Worm (Caenorhabditis elegans) whole organism, early embryonic: ENCODE results near the gene srlf-20.

Experiments used
- B0310.2 ChIP-seq: sonication (generic microtip); optimal IDR thresholded peaks from 2 replicates; lab custom pipeline; 2016; ENCODE audit warnings: mild to moderate bottlenecking, missing genetic modification characterization, missing compliant biosample characterization
- F13C5.2 ChIP-seq: sonication (generic microtip); optimal IDR thresholded peaks from 2 replicates; lab custom pipeline; 2017; ENCODE audit warnings: mild to moderate bottlenecking, missing genetic modification characterization, inconsistent platforms, missing compliant biosample characterization
- aly-1 ChIP-seq: sonication (generic microtip); optimal IDR thresholded peaks from 2 replicates; lab custom pipeline; 2016; ENCODE audit warnings: missing genetic modification characterization, missing compliant biosample characterization
- ama-1 ChIP-seq: fragments of 150-350 bp; optimal IDR thresholded peaks from 2 replicates; lab custom pipeline; 2014
- ceh-13 ChIP-seq: fragments of 200-800 bp; sonication (Bioruptor generic); optimal IDR thresholded peaks from 2 replicates; lab custom pipeline; 2018; ENCODE audit warnings: mild to moderate bottlenecking, missing genetic modification characterization, missing compliant biosample characterization
- ceh-36 ChIP-seq: sonication (generic microtip); optimal IDR thresholded peaks from 2 replicates; lab custom pipeline; 2016; ENCODE audit warnings: missing genetic modification characterization, inconsistent platforms, missing compliant biosample characterization
- ets-7 ChIP-seq: sonication (generic microtip); optimal IDR thresholded peaks from 2 replicates; lab custom pipeline; 2016; ENCODE audit warnings: missing genotype, missing genetic modification characterization, missing compliant biosample characterization
- flt-1 ChIP-seq: fragments of 200-800 bp; sonication (Bioruptor generic); IDR thresholded peaks from 2 replicates; pipeline ENCODE4 v1.3.6; 2022; ENCODE audit warnings: missing genetic modification characterization, missing compliant biosample characterization
- hmbx-1 ChIP-seq: sonication (generic microtip); optimal IDR thresholded peaks from 2 replicates; lab custom pipeline; 2016; ENCODE audit warnings: mild to moderate bottlenecking, missing genetic modification characterization, missing compliant biosample characterization
- hmg-4 ChIP-seq: fragments of 200-800 bp; sonication (Bioruptor generic); optimal IDR thresholded peaks from 2 replicates; lab custom pipeline; 2018; ENCODE audit warnings: mild to moderate bottlenecking, missing genetic modification characterization, missing compliant biosample characterization
- hnd-1 ChIP-seq: sonication (generic microtip); optimal IDR thresholded peaks from 2 replicates; lab custom pipeline; 2016; ENCODE audit warnings: missing genetic modification characterization, missing compliant biosample characterization
- pes-1 ChIP-seq: fragments of 200-800 bp; sonication (Bioruptor generic); IDR thresholded peaks from 2 replicates; pipeline ENCODE4 v1.3.6; 2022; ENCODE audit warnings: missing genetic modification reagents, missing genetic modification characterization, missing compliant biosample characterization
- scrt-1 ChIP-seq: fragments of 200-800 bp; sonication (Bioruptor generic); IDR thresholded peaks from 2 replicates; pipeline ENCODE4 v1.3.6; 2022; ENCODE audit warnings: missing genetic modification characterization, missing compliant biosample characterization
- sea-1 ChIP-seq: fragments of 200-800 bp; sonication (Bioruptor generic); conservative IDR thresholded peaks from 2 replicates; pipeline ENCODE4 v1.3.6; 2022; ENCODE audit warnings: missing genetic modification characterization, missing compliant biosample characterization
- tbx-11 ChIP-seq: fragments of 200-800 bp; sonication (Bioruptor generic); IDR thresholded peaks from 2 replicates; pipeline ENCODE4 v1.3.6; 2022; ENCODE audit warnings: missing genetic modification characterization, missing compliant biosample characterization
- tbx-37 ChIP-seq: fragments of 200-800 bp; sonication (Bioruptor generic); conservative IDR thresholded peaks from 2 replicates; pipeline ENCODE4 v1.3.6; 2022; ENCODE audit warnings: missing genetic modification reagents, missing genetic modification characterization, missing compliant biosample characterization
- tra-4 ChIP-seq: sonication (generic microtip); optimal IDR thresholded peaks from 2 replicates; lab custom pipeline; 2017; ENCODE audit warnings: missing genetic modification characterization, missing compliant biosample characterization

The srlf-20 gene

ce11 chrV:893437-894018, at the start of gene srlf-20, which contains the start of gene srlf-23:
Gene srlf-20 (plus strand): TSS chrV:893968.
Gene srlf-23 (minus strand): TSS chrV:893537.
- TF ChIP-seq sea-1 (GFP tag; lab: Robert Waterston, UW) = no peak
- no peak for TF ChIP-seq scrt-1
- TF ChIP-seq flt-1 (GFP tag; lab: Robert Waterston, UW) = no peak
- no peak for TF ChIP-seq tbx-37 (GFP tag; lab: Robert Waterston, UW)
- TF ChIP-seq ets-7 (tag; lab: Kevin White, UChicago) = no peak
- no peak for TF ChIP-seq ceh-36
- TF ChIP-seq hnd-1 (tag; lab: Kevin White, UChicago) = no peak
- no peak for TF ChIP-seq pes-1 (GFP tag; lab: Robert Waterston, UW)
- TF ChIP-seq B0310.2 (tag; lab: Kevin White, UChicago) = no peak
- TF ChIP-seq aly-1 (tag; lab: Kevin White, UChicago) = no peak
- no peak for TF ChIP-seq ama-1 (lab: Kevin White, UChicago)
- TF ChIP-seq hmbx-1 = no peak
- no peak for TF ChIP-seq F13C5.2 (tag; lab: Kevin White, UChicago)
- no peak for TF ChIP-seq tbx-11 (GFP tag; lab: Robert Waterston, UW)
- TF ChIP-seq tra-4 (tag; lab: Kevin White, UChicago) = no peak
- no peak for TF ChIP-seq hmg-4 (GFP tag; lab: Kevin White, UChicago)

DNA sequence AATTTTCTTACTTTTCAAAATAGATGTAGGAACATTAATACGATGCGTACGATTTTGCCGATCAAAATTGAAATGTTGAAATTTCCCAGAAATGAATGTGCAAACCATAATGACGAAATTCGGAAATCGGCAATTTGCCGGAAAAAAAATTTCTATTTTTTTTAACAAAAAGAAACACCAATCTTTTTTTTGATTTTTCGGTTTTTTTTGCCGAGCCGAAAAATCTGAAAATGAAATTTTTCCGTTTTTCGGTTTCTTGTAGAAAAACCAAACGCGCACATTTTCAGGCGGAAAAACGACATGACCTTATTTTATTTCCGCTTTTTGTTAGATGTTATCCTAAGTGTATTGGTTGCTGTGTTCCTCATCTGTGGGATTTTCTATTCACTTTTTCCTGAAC, 46.2 kb upstream of the srlf-20 start, which contains the start of gene srbc-13:
Gene srbc-13 (plus strand): TSS at position 301 of the 400 bp plus-strand sequence.
- TF ChIP-seq tbx-37 (GFP tag; lab: Robert Waterston, UW) (no peak), scrt-1 (no peak), ets-7 (tag; lab: Kevin White, UChicago) (no peak), flt-1 (GFP tag; lab: Robert Waterston, UW) (no peak), B0310.2 (tag; lab: Kevin White, UChicago) (no peak), sea-1 (GFP tag; lab: Robert Waterston, UW) (no peak), aly-1 (tag; lab: Kevin White, UChicago) (no peak), tbx-11 (GFP tag; lab: Robert Waterston, UW) (no peak), hmg-4 (GFP tag; lab: Kevin White, UChicago) (no peak), ceh-13 (no peak), hmbx-1 (no peak), F13C5.2 (tag; lab: Kevin White, UChicago) (no peak), pes-1 (GFP tag; lab: Robert Waterston, UW) (no peak), ceh-36 (no peak), tra-4 (tag; lab: Kevin White, UChicago) (no peak), hnd-1 (tag; lab: Kevin White, UChicago) (no peak), ama-1 (lab: Kevin White, UChicago) (no peak)

DNA sequence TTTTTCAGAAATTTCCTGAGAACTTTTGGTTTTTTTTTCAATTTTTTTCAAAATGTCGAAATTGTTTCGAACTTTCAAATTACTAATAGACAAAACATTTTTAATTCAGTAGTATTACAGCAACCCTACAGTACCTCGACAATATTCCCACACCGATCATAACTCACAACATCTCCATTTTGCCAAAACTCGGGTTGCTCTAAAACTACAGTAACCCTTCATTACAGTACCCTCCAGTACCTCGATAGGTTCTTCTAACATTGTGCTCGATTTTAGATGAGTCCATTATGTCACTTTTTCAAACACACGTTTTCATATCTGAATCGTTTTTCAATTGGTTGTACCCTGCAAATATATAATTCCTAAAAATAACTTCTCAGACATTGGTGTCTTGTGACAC, 44.7 kb upstream of the srlf-20 start:
- no peak for TF ChIP-seq hmbx-1
- no peak for TF ChIP-seq hmg-4 (GFP tag; lab: Kevin White, UChicago)
- no peak for TF ChIP-seq ceh-13
- TF ChIP-seq scrt-1 = no peak
- no peak for TF ChIP-seq ets-7 (tag; lab: Kevin White, UChicago)
- no peak for TF ChIP-seq ceh-36
- TF ChIP-seq F13C5.2 (tag; lab: Kevin White, UChicago) = no peak

ce11 chrV:849512-849911, 44.3 kb upstream of the srlf-20 start, which contains the start of gene srbc-12:
Gene srbc-12 (plus strand): TSS chrV:849812.
- TF ChIP-seq F13C5.2 (tag; lab: Kevin White, UChicago) (no peak), sea-1 (GFP tag; lab: Robert Waterston, UW) (no peak), pes-1 (GFP tag; lab: Robert Waterston, UW) (no peak), ets-7 (tag; lab: Kevin White, UChicago) (no peak), hnd-1 (tag; lab: Kevin White, UChicago) (no peak), ceh-13 (no peak), flt-1 (GFP tag; lab: Robert Waterston, UW) (no peak), ceh-36 (no peak), ama-1 (lab: Kevin White, UChicago) (no peak), tbx-37 (GFP tag; lab: Robert Waterston, UW) (no peak), tra-4 (tag; lab: Kevin White, UChicago) (no peak), scrt-1 (no peak), hmbx-1 (no peak)

ce11 chrV:852184-852583, 41.6 kb upstream of the srlf-20 start, which contains the start of gene K09C6.3:
Gene K09C6.3 (plus strand): TSS chrV:852484.
- TF ChIP-seq hmbx-1 = no peak
- TF ChIP-seq ceh-36 = no peak
- no peak for TF ChIP-seq hmg-4 (GFP tag; lab: Kevin White, UChicago)
- no peak for TF ChIP-seq sea-1 (GFP tag; lab: Robert Waterston, UW)
- no peak for TF ChIP-seq tbx-11 (GFP tag; lab: Robert Waterston, UW)
- no peak for TF ChIP-seq flt-1 (GFP tag; lab: Robert Waterston, UW)
- no peak for TF ChIP-seq ets-7 (tag; lab: Kevin White, UChicago)
- no peak for TF ChIP-seq aly-1 (tag; lab: Kevin White, UChicago)
- no peak for TF ChIP-seq tbx-37 (GFP tag; lab: Robert Waterston, UW)
- no peak for TF ChIP-seq B0310.2 (tag; lab: Kevin White, UChicago)

ce11 chrV:854966-855365, 38.8 kb upstream of the srlf-20 start, which contains the start of gene K09C6.9:
Gene K09C6.9 (minus strand): TSS chrV:855066.
- TF ChIP-seq ets-7 (tag; lab: Kevin White, UChicago) = no peak
- TF ChIP-seq sea-1 (GFP tag; lab: Robert Waterston, UW) = no peak
- no peak for TF ChIP-seq flt-1 (GFP tag; lab: Robert Waterston, UW)
- no peak for TF ChIP-seq hmg-4 (GFP tag; lab: Kevin White, UChicago)
- no peak for TF ChIP-seq B0310.2 (tag; lab: Kevin White, UChicago)

DNA sequence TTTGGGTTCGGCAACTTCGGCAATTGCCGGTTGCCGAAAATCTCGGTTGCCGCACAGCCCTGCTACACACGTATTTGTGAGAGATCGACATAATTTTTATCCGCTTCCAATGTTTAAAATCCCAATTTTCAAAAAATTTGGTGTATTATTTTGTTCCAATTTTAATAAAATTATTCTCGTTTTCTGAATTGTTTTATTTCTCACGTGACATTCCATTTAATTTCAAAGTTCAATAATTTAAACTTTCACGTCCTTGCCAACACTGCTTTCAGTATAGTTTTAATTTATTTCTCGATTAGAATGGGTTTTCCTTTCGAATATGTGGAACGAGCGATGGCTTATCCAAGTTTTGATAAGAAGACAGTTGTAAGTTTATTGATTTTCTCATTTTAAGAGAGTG, 37.2 kb upstream of the srlf-20 start, which contains the start of gene K09C6.2:
Gene K09C6.2 (plus strand): TSS at position 301 of the 400 bp plus-strand sequence.
- TF ChIP-seq ama-1 (lab: Kevin White, UChicago) (no peak), F13C5.2 (tag; lab: Kevin White, UChicago) (no peak), tbx-11 (GFP tag; lab: Robert Waterston, UW) (no peak), hmbx-1 (no peak), tbx-37 (GFP tag; lab: Robert Waterston, UW) (no peak), hmg-4 (GFP tag; lab: Kevin White, UChicago) (no peak), pes-1 (GFP tag; lab: Robert Waterston, UW) (no peak), sea-1 (GFP tag; lab: Robert Waterston, UW) (no peak), ceh-36 (no peak), ets-7 (tag; lab: Kevin White, UChicago) (no peak), B0310.2 (tag; lab: Kevin White, UChicago) (no peak), hnd-1 (tag; lab: Kevin White, UChicago) (no peak), flt-1 (GFP tag; lab: Robert Waterston, UW) (no peak), tra-4 (tag; lab: Kevin White, UChicago) (no peak)
